Fruit fly (Drosophila melanogaster): ENCODE results near the gene escl.

Gene escl

DNA sequence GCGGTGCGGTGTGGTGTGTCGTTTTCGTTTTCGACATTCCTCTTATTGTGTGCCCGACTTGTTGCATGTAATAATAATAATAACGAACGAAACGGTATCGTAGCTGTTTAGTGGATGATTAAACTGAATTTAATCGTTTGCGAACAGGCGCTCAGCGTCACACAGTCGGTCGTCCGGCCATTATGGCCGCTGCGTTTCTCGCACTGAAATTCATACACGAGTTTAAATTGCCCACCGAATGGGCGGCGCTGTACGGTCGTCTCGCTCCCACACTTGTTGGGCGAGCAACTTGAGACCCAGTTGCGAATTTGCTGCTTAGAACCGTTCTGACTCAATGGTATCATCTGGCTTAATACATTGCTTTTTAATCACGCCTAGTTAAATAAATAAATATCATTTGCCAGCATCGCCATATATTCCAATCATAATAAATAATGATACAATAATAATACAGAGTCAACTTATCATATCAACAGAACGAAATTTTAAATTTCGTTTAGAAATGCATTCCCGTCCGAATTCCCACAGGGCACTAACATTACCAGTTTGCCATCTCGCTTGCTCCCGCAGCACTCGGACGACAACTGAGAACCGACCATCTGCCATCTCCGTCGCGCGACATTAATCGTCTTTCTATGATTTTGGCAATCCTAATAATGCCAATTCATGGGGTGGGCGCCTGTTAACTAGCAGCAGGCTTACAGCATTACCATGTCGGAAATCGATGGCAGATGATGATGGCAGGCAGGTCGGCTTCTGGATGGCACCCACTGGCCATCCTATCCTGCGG lies 20.3 kb downstream of the escl start (continued):
- TF ChIP-seq CG12236 (GFP tag; optimal IDR thresholded peaks at IDR 0.05) (peak; percentile 58), ftz-f1 (GFP tag; optimal IDR thresholded peaks at IDR 0.05) (no peak), CG14014 (GFP tag; IDR thresholded peaks at IDR 0.05) (no peak), CG12391 (tag; optimal IDR thresholded peaks at IDR 0.05) (peak; percentile 92), CG6854 (GFP tag; optimal IDR thresholded peaks at IDR 0.05) (peak; percentile 90), Ravus (GFP tag; IDR thresholded peaks at IDR 0.05) (no peak), ind (GFP tag; optimal IDR thresholded peaks at IDR 0.05) (peak; percentile 92), CG9437 (GFP tag; optimal IDR thresholded peaks at IDR 0.05) (peak; percentile 85), ase (GFP tag; IDR thresholded peaks at IDR 0.05) (no peak), CG16813 (GFP tag; IDR thresholded peaks at IDR 0.05; ENCODE audit: partially characterized antibody) (no peak), dan (GFP tag; IDR thresholded peaks at IDR 0.05) (no peak), CG10959 (GFP tag; IDR thresholded peaks at IDR 0.05) (no peak), CG33557 (GFP tag; optimal IDR thresholded peaks at IDR 0.05) (peak; percentile 91), Ets97D (GFP tag; optimal IDR thresholded peaks at IDR 0.05) (no peak), HLH54F (GFP tag; optimal IDR thresholded peaks at IDR 0.05) (peak; percentile 84), D (optimal IDR thresholded peaks at IDR 0.05) (no peak), D (GFP tag; optimal IDR thresholded peaks at IDR 0.05) (peak; percentile 78), CG5953 (GFP tag; IDR thresholded peaks at IDR 0.05) (no peak), CHES-1-like (GFP tag; optimal IDR thresholded peaks at IDR 0.05) (peak; percentile 33), Antp (GFP tag; optimal IDR thresholded peaks at IDR 0.05) (peak; percentile 38), dm (GFP tag; optimal IDR thresholded peaks at IDR 0.05) (peak; percentile 45), Med (GFP tag) (peak; percentile 59), z (GFP tag; IDR thresholded peaks at IDR 0.05) (no peak), Poxn (GFP tag; IDR thresholded peaks at IDR 0.05) (no peak), CG5245 (GFP tag; optimal IDR thresholded peaks at IDR 0.05) (peak; percentile 70), ssp (GFP tag; IDR thresholded peaks at IDR 0.05) (no peak), CG15514 (GFP tag; optimal IDR thresholded peaks at IDR 0.05) (peak; percentile 86), gcm2 (GFP tag; optimal IDR thresholded peaks at IDR 0.05) (no peak), hth (optimal IDR thresholded peaks at IDR 0.05) (no peak), Dip2 (GFP tag; IDR thresholded peaks at IDR 0.05) (no peak), Mad (GFP tag; optimal IDR thresholded peaks at IDR 0.05) (peak; percentile 81), CG4707 (GFP tag; optimal IDR thresholded peaks at IDR 0.05) (no peak), CG12942 (GFP tag; optimal IDR thresholded peaks at IDR 0.05) (peak; percentile 86), Taf1 (GFP tag; IDR thresholded peaks at IDR 0.05) (no peak), fd102C (GFP tag; optimal IDR thresholded peaks at IDR 0.05) (peak; percentile 36), sisA (GFP tag; IDR thresholded peaks at IDR 0.05) (no peak), CkIIα-i1 (GFP tag; IDR thresholded peaks at IDR 0.05) (no peak), CG10431 (GFP tag; optimal IDR thresholded peaks at IDR 0.05) (peak; percentile 80), CG4854 (GFP tag; optimal IDR thresholded peaks at IDR 0.05) (peak; percentile 51), mam (GFP tag; optimal IDR thresholded peaks at IDR 0.05) (peak; percentile 81), CG33213 (GFP tag; optimal IDR thresholded peaks at IDR 0.05) (no peak), CG8281 (tag; optimal IDR thresholded peaks at IDR 0.05) (peak; percentile 82), da (GFP tag; optimal IDR thresholded peaks at IDR 0.05) (no peak), CG4282 (GFP tag; optimal IDR thresholded peaks at IDR 0.05) (no peak), CG8765 (GFP tag; IDR thresholded peaks at IDR 0.05) (no peak), trh (GFP tag; optimal IDR thresholded peaks at IDR 0.05) (peak; percentile 85), pum (GFP tag; optimal IDR thresholded peaks at IDR 0.05) (peak; percentile 67), h (optimal IDR thresholded peaks at IDR 0.05) (no peak), CG15269 (tag; optimal IDR thresholded peaks at IDR 0.05) (peak; percentile 95), gce (GFP tag; IDR thresholded peaks at IDR 0.05) (no peak), CoRest (tag; optimal IDR thresholded peaks at IDR 0.05) (peak; percentile 97), gsb-n (tag; optimal IDR thresholded peaks at IDR 0.05) (peak; percentile 68)

Measured in whole organism, embryonic.